Fruit fly (Drosophila melanogaster) whole organism, wandering third instar larva: ENCODE results near the gene CG13634.

Experiments
- Abd-B ChIP-seq: fragments of >200 bp; optimal IDR thresholded peaks from 2 replicates; lab custom pipeline; 2017; ENCODE audit warnings: missing biosample characterization, missing genetic modification characterization
- CG9705 ChIP-seq: fragments of 200-800 bp; sonication (Bioruptor generic); optimal IDR thresholded peaks from 2 replicates; lab custom pipeline; 2018; ENCODE audit warnings: missing biosample characterization, mild to moderate bottlenecking, missing genetic modification characterization
- CrebA ChIP-seq: fragments of 200-800 bp; sonication (Bioruptor generic); optimal IDR thresholded peaks from 2 replicates; lab custom pipeline; 2016; ENCODE audit warnings: missing biosample characterization, mild to moderate bottlenecking, missing genetic modification characterization, borderline replicate concordance
- Dfd ChIP-seq: fragments of >200 bp; optimal IDR thresholded peaks from 2 replicates; lab custom pipeline; 2017; ENCODE audit warnings: missing biosample characterization, missing genetic modification characterization
- Dif ChIP-seq: fragments of 200-275, 200-300 bp; sonication (Bioruptor generic); optimal IDR thresholded peaks from 2 replicates; lab custom pipeline; 2018; ENCODE audit warnings: missing biosample characterization, missing genetic modification characterization; ENCODE audit not compliant: partially characterized antibody
- GATAd ChIP-seq: sonication (Bioruptor generic); optimal IDR thresholded peaks from 2 replicates; lab custom pipeline; 2016; ENCODE audit warnings: missing biosample characterization, missing genetic modification characterization
- Hnf4 ChIP-seq: fragments of 200-800 bp; sonication (Bioruptor generic); optimal IDR thresholded peaks from 2 replicates; lab custom pipeline; 2016; ENCODE audit warnings: missing biosample characterization, mild to moderate bottlenecking, missing genetic modification characterization
- Jra ChIP-seq: sonication (Bioruptor generic); optimal IDR thresholded peaks from 2 replicates; lab custom pipeline; 2016; ENCODE audit warnings: missing biosample characterization, missing genetic modification characterization
- Myc ChIP-seq: fragments of >200 bp; optimal IDR thresholded peaks from 2 replicates; lab custom pipeline; 2017
- OdsH ChIP-seq: fragments of 200-800 bp; sonication (Bioruptor generic); optimal IDR thresholded peaks from 2 replicates; lab custom pipeline; 2016; ENCODE audit warnings: missing biosample characterization, mild to moderate bottlenecking, missing genetic modification characterization
- Sp1 ChIP-seq: fragments of 200-800 bp; sonication (Bioruptor generic); optimal IDR thresholded peaks from 3 replicates; lab custom pipeline; 2019; ENCODE audit warnings: missing biosample characterization, mild to moderate bottlenecking, missing genetic modification characterization, moderate library complexity
- Vsx2 ChIP-seq: fragments of 200-300, 225-300 bp; sonication (Bioruptor generic); optimal IDR thresholded peaks from 2 replicates; lab custom pipeline; 2018; ENCODE audit warnings: missing biosample characterization, missing genetic modification characterization; ENCODE audit not compliant: partially characterized antibody
- dl ChIP-seq, 2 experiments: fragments of 175-275, 200-275 bp in 1 of 2; fragments of 200-275 bp in 1 of 2; sonication (Bioruptor generic); optimal IDR thresholded peaks; lab custom pipeline; 2018; ENCODE audit warnings: mild to moderate bottlenecking in 2 of 2, missing biosample characterization in 2 of 2, missing genetic modification characterization in 2 of 2, moderate library complexity in 2 of 2; ENCODE audit not compliant: partially characterized antibody in 2 of 2, insufficient read depth in 1 of 2
- dmrt93B ChIP-seq: fragments of 200-800 bp; sonication (Bioruptor generic); optimal IDR thresholded peaks from 2 replicates; lab custom pipeline; 2018; ENCODE audit warnings: missing biosample characterization, mild to moderate bottlenecking, missing genetic modification characterization
- dsf ChIP-seq: sonication (Bioruptor generic); optimal IDR thresholded peaks from 2 replicates; lab custom pipeline; 2016; ENCODE audit warnings: missing biosample characterization, missing genetic modification characterization, borderline replicate concordance
- ey ChIP-seq: fragments of 200-800 bp; sonication (Bioruptor generic); optimal IDR thresholded peaks from 2 replicates; lab custom pipeline; 2016; ENCODE audit warnings: missing biosample characterization, missing genetic modification characterization
- fru ChIP-seq: fragments of 200-800 bp; sonication (Bioruptor generic); optimal IDR thresholded peaks from 3 replicates; lab custom pipeline; 2016; ENCODE audit warnings: missing biosample characterization, mild to moderate bottlenecking, missing genetic modification characterization
- h ChIP-seq: fragments of 200-800 bp; sonication (Bioruptor generic); optimal IDR thresholded peaks from 3 replicates; lab custom pipeline; 2016; ENCODE audit warnings: missing biosample characterization, mild to moderate bottlenecking, missing genetic modification characterization
- jim ChIP-seq: fragments of 175-275, 200-325 bp; sonication (Bioruptor generic); optimal IDR thresholded peaks from 2 replicates; lab custom pipeline; 2016; ENCODE audit warnings: missing biosample characterization, mild to moderate bottlenecking, missing genetic modification characterization
- pan ChIP-seq: fragments of >200 bp; optimal IDR thresholded peaks from 2 replicates; lab custom pipeline; 2017
- sv ChIP-seq: fragments of 200-800 bp; sonication (Bioruptor generic); optimal IDR thresholded peaks from 3 replicates; lab custom pipeline; 2016; ENCODE audit warnings: missing biosample characterization, missing genetic modification characterization
- usp ChIP-seq: fragments of >200 bp; optimal IDR thresholded peaks from 2 replicates; lab custom pipeline; 2017; ENCODE audit warnings: missing biosample characterization, missing genetic modification characterization

Gene CG13634

DNA sequence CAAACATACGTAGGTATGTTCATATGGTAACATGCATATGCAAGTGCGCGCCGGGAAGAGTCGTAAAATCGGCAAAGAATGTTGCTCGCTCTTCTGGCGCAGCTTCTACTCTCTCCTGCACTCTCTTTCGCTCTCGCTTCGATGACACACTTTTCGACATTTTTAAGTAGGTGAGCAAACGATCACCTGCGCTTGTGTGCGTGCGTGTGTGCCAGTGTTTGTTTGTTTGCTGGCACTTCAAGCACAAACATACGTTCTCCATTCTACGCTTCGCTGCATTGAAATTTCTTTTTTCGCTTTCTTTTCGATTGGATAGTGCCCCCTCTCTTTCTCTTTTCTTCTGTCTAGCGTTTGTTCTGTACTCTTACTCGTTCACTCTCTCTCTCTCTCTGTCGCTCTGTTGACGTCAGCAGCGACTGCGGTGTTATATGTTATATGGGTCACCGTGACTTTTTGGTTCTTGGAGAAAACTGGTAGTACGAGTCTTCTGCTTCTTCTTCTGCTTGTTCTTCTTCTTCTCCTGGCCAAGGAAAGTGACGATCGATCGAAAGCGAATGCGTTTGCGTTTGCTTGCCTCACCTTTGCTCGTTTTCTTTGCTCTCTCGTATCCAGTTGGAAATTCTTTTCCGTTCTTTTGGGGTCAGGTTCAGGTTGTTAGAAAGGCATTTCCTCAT is 22.1 kb downstream of the CG13634 start:
- TF ChIP-seq sv (GFP tag; lab: Kevin White, UChicago) (no peak), dl (GFP tag; optimal IDR thresholded peaks at IDR 0.05; lab: Kevin White, UChicago; ENCODE audit: insufficient read depth in 1 of 2, partially characterized antibody in 2 of 2) (peak; percentile 61 to 66), Dif (GFP tag; lab: Kevin White, UChicago) (peak; percentile 64), usp (GFP tag; lab: Kevin White, UChicago) (no peak), Abd-B (no peak), OdsH (GFP tag; lab: Kevin White, UChicago) (no peak)

DNA sequence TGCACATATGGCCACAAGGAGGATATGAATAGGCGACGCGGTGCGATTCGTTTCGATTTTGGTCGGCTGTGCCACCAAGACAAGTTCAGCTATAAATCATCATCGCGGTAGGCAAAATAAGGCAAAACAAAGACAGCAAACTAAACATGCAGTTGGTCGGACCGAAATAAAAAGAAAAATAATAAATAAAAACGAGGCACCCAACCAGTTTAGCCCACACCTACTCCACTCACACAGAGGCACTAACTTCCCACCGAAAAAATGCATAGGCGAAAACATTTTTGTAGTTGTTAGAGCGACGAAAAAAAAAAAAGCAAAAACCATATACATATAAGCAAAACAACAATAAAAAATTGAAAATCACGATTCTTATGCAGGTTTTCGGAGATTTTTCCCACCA is 23.3 kb downstream of the CG13634 start:
- TF ChIP-seq dsf (GFP tag; lab: Kevin White, UChicago) (no peak), h (no peak), fru (GFP tag; lab: Kevin White, UChicago) (no peak), Sp1 (no peak), Jra (no peak), jim (GFP tag; lab: Kevin White, UChicago) (no peak), Myc (lab: Kevin White, UChicago) (no peak), Dfd (GFP tag; lab: Kevin White, UChicago) (no peak), sv (GFP tag; lab: Kevin White, UChicago) (no peak), OdsH (GFP tag; lab: Kevin White, UChicago) (no peak), CrebA (GFP tag; lab: Kevin White, UChicago) (no peak), Hnf4 (GFP tag; lab: Kevin White, UChicago) (no peak), Abd-B (no peak), CG9705 (no peak)

- TF ChIP-seq CrebA (GFP tag; lab: Kevin White, UChicago): no peak
- TF ChIP-seq ey (GFP tag; lab: Kevin White, UChicago): no peak
- TF ChIP-seq pan (lab: Kevin White, UChicago): no peak
- no peak for TF ChIP-seq dsf (GFP tag; lab: Kevin White, UChicago)
Measured at dm6 chr3R:24764971-24765370, 25.0 kb downstream of the CG13634 start, which contains the start of gene AstA. Gene AstA, minus strand, starts transcription at chr3R:24765071.

DNA sequence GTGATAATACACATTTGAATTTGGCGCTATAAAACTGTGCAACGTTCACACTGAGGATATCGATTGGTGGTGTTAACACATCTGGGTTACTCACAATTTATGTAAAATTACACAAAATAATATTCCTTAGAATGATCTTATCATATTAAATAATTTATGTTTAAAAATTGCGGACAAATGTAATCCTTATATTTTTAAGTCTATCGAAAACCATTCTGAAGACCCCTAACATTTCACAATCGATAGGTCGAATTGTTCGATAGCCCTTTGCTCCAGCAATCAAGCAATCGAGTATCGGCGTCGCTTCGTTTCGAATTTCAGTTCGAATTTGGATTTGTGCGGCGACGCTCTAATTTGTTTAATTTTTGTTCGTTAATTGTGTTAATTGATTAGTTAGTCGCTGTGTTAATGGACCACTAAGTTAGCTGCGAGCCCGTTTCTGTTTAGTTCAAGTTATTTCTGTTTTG is 36.3 kb downstream of the CG13634 start, which contains the start of gene asp:
asp (plus strand) TSS at position 289 of the 467 bp plus-strand sequence.
- no peak for TF ChIP-seq pan (lab: Kevin White, UChicago)
- peak; percentile 19 for TF ChIP-seq sv (GFP tag; lab: Kevin White, UChicago)
- peak; percentile 72 for TF ChIP-seq GATAd

dm6 chr3R:24749055-24749992 is 40.6 kb downstream of the CG13634 start, which contains the start of gene tld:
Gene tld, plus strand, starts transcription at chr3R:24749731.
- TF ChIP-seq Vsx2 (GFP tag; lab: Kevin White, UChicago): peak; percentile 21
- no peak for TF ChIP-seq dmrt93B
- TF ChIP-seq, all 38 proteins: peak for 1
